Fruit fly (Drosophila melanogaster) whole organism, adult: ENCODE data around the gene Idh3a.

ENCODE experiments used
- CG33017 ChIP-seq: fragments of 200-800 bp; sonication (Bioruptor generic); optimal IDR thresholded peaks from 2 replicates; lab custom pipeline; 2018; ENCODE audit warnings: missing biosample characterization, mild to moderate bottlenecking, missing genetic modification characterization, moderate library complexity
- toe ChIP-seq: fragments of 200-800 bp; sonication (Bioruptor generic); optimal IDR thresholded peaks from 2 replicates; lab custom pipeline; 2016; ENCODE audit warnings: missing biosample characterization, missing genetic modification characterization

DNA sequence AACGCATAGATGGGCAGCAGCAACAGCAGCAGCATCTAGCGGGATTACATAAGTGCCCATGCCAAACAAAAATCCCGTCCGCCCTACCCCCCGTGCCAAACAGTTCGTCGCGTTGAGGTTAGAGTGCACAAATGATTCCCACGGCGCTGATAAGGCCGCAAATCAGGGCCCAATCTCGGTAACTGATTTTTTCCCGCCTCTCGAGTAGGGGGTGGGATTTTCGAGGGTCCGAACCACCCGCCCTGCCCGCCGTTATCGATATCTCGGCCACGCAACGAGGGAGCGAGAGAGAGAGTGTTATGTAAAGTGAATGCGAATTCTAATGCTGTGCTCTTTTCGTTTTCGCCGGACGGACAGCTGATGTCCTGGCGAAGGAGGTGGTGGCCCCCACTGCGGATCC is 722 bp downstream of the Idh3a start:
- no peak for TF ChIP-seq CG33017 (tag; lab: Kevin White, UChicago)
- no peak for TF ChIP-seq toe
